Comparison of ENCODE assay signal across 7 worm cellular contexts in the genomic region with DNA sequence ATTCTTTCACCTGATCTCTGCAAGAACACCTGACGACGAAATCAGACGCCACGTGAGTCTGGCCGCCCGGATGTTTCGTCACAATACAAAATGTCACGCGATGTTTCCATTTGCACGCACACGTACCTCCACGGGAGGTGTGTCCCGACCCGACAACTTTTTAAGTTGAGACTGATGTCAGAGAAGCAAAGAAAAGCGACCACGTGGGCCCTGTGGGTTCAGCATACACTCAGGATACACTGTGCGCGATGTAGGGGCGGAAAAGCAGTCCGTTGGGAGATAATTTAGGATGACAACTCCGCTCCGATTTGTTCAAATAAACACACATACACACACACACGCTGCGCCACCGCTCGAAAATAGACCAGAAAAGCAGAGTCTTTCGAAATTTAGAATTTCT.
TF ChIP-seq lines count a peak whose summit lies in the region.

No protein-coding gene starts in this region.

TF ChIP-seq in whole organism, L1 larva, 84 proteins besides CTCF, POLR2A, EP300 and RAD21 (continues in another document):
- TF ChIP-seq tbx-2 (tag; optimal IDR thresholded peaks at IDR 0.05; lab: Kevin White, UChicago) = peak; percentile 93
- peak; percentile 76 for TF ChIP-seq pax-3 (tag; optimal IDR thresholded peaks at IDR 0.05; lab: Kevin White, UChicago)
- TF ChIP-seq ceh-8 (GFP tag; optimal IDR thresholded peaks at IDR 0.05; lab: Kevin White, UChicago) = peak; percentile 35
- peak; percentile 87 for TF ChIP-seq lir-3 (tag; optimal IDR thresholded peaks at IDR 0.05; lab: Kevin White, UChicago; ENCODE audit: poor library complexity)
- TF ChIP-seq tlp-1 (tag; optimal IDR thresholded peaks at IDR 0.05; lab: Kevin White, UChicago) = no peak
- peak; percentile 53 for TF ChIP-seq jun-1 (tag; optimal IDR thresholded peaks at IDR 0.05; lab: Kevin White, UChicago)
- peak in 2 of 3 experiments; percentile 30 to 41 for TF ChIP-seq ceh-82 (tag; optimal IDR thresholded peaks at IDR 0.05; lab: Kevin White, UChicago)
- TF ChIP-seq unc-30 (tag; optimal IDR thresholded peaks at IDR 0.05; lab: Kevin White, UChicago) = no peak
- TF ChIP-seq ceh-90 (tag; optimal IDR thresholded peaks at IDR 0.05; lab: Kevin White, UChicago) = no peak
- peak; percentile 42 for TF ChIP-seq fkh-10 (GFP tag; optimal IDR thresholded peaks at IDR 0.05; lab: Kevin White, UChicago)
- no peak for TF ChIP-seq C34B4.2 (tag; optimal IDR thresholded peaks at IDR 0.05; lab: Kevin White, UChicago)
- TF ChIP-seq nhr-47 (tag; optimal IDR thresholded peaks at IDR 0.05; lab: Kevin White, UChicago) = peak; percentile 90

TF ChIP-seq in whole organism, L2 larva, 48 proteins besides CTCF, POLR2A, EP300 and RAD21 (continues in another document):
- no peak for TF ChIP-seq alr-1 (tag; optimal IDR thresholded peaks at IDR 0.05; lab: Kevin White, UChicago)
- no peak for TF ChIP-seq ama-1 (optimal IDR thresholded peaks at IDR 0.05; lab: Kevin White, UChicago)
- TF ChIP-seq ztf-4 (tag; optimal IDR thresholded peaks at IDR 0.05; lab: Kevin White, UChicago) = peak; percentile 96
- peak; percentile 87 for TF ChIP-seq sma-3 (GFP tag; optimal IDR thresholded peaks at IDR 0.05; lab: Kevin White, UChicago)
- no peak for TF ChIP-seq elt-1 (tag; optimal IDR thresholded peaks at IDR 0.05; lab: Kevin White, UChicago)
- peak; percentile 80 to 93 for TF ChIP-seq mdl-1 (tag; optimal IDR thresholded peaks at IDR 0.05; lab: Kevin White, UChicago)
- no peak for TF ChIP-seq nhr-10 (tag; optimal IDR thresholded peaks at IDR 0.05; lab: Kevin White, UChicago)
- peak; percentile 85 for TF ChIP-seq lin-11 (tag; optimal IDR thresholded peaks at IDR 0.05; lab: Kevin White, UChicago)
- no peak for TF ChIP-seq ztf-1 (GFP tag; conservative IDR thresholded peaks at IDR 0.05; lab: Robert Waterston, UW)
- TF ChIP-seq nhr-23 (tag; optimal IDR thresholded peaks at IDR 0.05; lab: Kevin White, UChicago) = no peak
- TF ChIP-seq crh-2 (tag; optimal IDR thresholded peaks at IDR 0.05; lab: Kevin White, UChicago) = peak; percentile 74
- peak; percentile 11 for TF ChIP-seq nhr-237 (tag; optimal IDR thresholded peaks at IDR 0.05; lab: Kevin White, UChicago)
- TF ChIP-seq unc-55 (GFP tag; optimal IDR thresholded peaks at IDR 0.05; lab: Kevin White, UChicago) = peak; percentile 22

TF ChIP-seq in whole organism, L3 larva, 47 proteins besides CTCF, POLR2A, EP300 and RAD21 (continues in another document):
- TF ChIP-seq unc-39 (tag; optimal IDR thresholded peaks at IDR 0.05; lab: Kevin White, UChicago) (no peak), snpc-4 (tag; optimal IDR thresholded peaks at IDR 0.05; lab: Kevin White, UChicago) (no peak), pqm-1 (tag; optimal IDR thresholded peaks at IDR 0.05; lab: Kevin White, UChicago) (peak; percentile 23), eor-1 (tag; optimal IDR thresholded peaks at IDR 0.05; lab: Kevin White, UChicago) (peak in 1 of 2 experiments; percentile 44), lsy-12 (tag; optimal IDR thresholded peaks at IDR 0.05; lab: Kevin White, UChicago) (peak; percentile 82), tbx-2 (tag; optimal IDR thresholded peaks at IDR 0.05; lab: Kevin White, UChicago) (peak; percentile 44), nfya-1 (tag; optimal IDR thresholded peaks at IDR 0.05; lab: Kevin White, UChicago; ENCODE audit: insufficient read depth) (peak; percentile 71), nhr-43 (tag; optimal IDR thresholded peaks at IDR 0.05; lab: Kevin White, UChicago; ENCODE audit: poor library complexity, severe bottlenecking) (peak; percentile 97), nhr-237 (tag; optimal IDR thresholded peaks at IDR 0.05; lab: Kevin White, UChicago) (no peak), nhr-77 (tag; optimal IDR thresholded peaks at IDR 0.05; lab: Kevin White, UChicago) (no peak), pha-4 (tag; optimal IDR thresholded peaks at IDR 0.05; lab: Kevin White, UChicago) (peak; percentile 87), nhr-23 (tag; optimal IDR thresholded peaks at IDR 0.05; lab: Kevin White, UChicago) (peak; percentile 46)

TF ChIP-seq in whole organism, L4 larva, 104 proteins besides CTCF, POLR2A, EP300 and RAD21 (continues in another document):
- no peak for TF ChIP-seq aly-2 (tag; optimal IDR thresholded peaks at IDR 0.05; lab: Kevin White, UChicago)
- TF ChIP-seq lsy-2 (tag; optimal IDR thresholded peaks at IDR 0.05; lab: Kevin White, UChicago) = peak in 1 of 2 experiments; percentile 74
- TF ChIP-seq hif-1 (tag; optimal IDR thresholded peaks at IDR 0.05; lab: Kevin White, UChicago) = peak; percentile 98 to 100
- TF ChIP-seq nhr-6 (tag; optimal IDR thresholded peaks at IDR 0.05; lab: Kevin White, UChicago) = no peak
- no peak for TF ChIP-seq daf-12 (tag; optimal IDR thresholded peaks at IDR 0.05; lab: Kevin White, UChicago)
- no peak for TF ChIP-seq lin-38 (GFP tag; IDR thresholded peaks at IDR 0.05; lab: Robert Waterston, UW)
- no peak for TF ChIP-seq F37D6.2 (tag; optimal IDR thresholded peaks at IDR 0.05; lab: Kevin White, UChicago)
- peak; percentile 47; the same call in 1 of the 2 replicates for TF ChIP-seq egl-43 (GFP tag; IDR thresholded peaks at IDR 0.05; lab: Robert Waterston, UW)
- 0 out of 2 replicates have a peak, but pooled peaks have one; percentile 29 for TF ChIP-seq Y48G9A.11 (GFP tag; IDR thresholded peaks at IDR 0.05; lab: Robert Waterston, UW)
- TF ChIP-seq ztf-7 (tag; optimal IDR thresholded peaks at IDR 0.05; lab: Kevin White, UChicago) = no peak
- peak; percentile 75 for TF ChIP-seq arid-1 (GFP tag; conservative IDR thresholded peaks at IDR 0.05; lab: Robert Waterston, UW)
- TF ChIP-seq saeg-2 (GFP tag; IDR thresholded peaks at IDR 0.05; lab: Robert Waterston, UW) = peak; percentile 80
- peak; percentile 18 for TF ChIP-seq hmg-1.1 (GFP tag; IDR thresholded peaks at IDR 0.05; lab: Robert Waterston, UW)

TF ChIP-seq in whole organism, late embryonic, 69 proteins besides CTCF, POLR2A, EP300 and RAD21:
- TF ChIP-seq unc-55 (GFP tag; optimal IDR thresholded peaks at IDR 0.05; lab: Kevin White, UChicago) = peak; percentile 74
- peak; percentile 74 for TF ChIP-seq ceh-18 (tag; optimal IDR thresholded peaks at IDR 0.05; lab: Kevin White, UChicago)
- TF ChIP-seq pag-3 (tag; optimal IDR thresholded peaks at IDR 0.05; lab: Kevin White, UChicago; ENCODE audit: borderline replicate concordance) = no peak
- TF ChIP-seq hlh-30 (tag; optimal IDR thresholded peaks at IDR 0.05; lab: Kevin White, UChicago; ENCODE audit: insufficient read depth) = peak; percentile 76

TF ChIP-seq in whole organism, mixed stage, embryonic, 35 proteins besides CTCF, POLR2A, EP300 and RAD21:
- TF ChIP-seq pha-4 (tag; optimal IDR thresholded peaks at IDR 0.05; lab: Kevin White, UChicago) (peak; percentile 55), unc-120 (tag; optimal IDR thresholded peaks at IDR 0.05; lab: Kevin White, UChicago; ENCODE audit: poor library complexity, severe bottlenecking) (no peak)

TF ChIP-seq in whole organism, young adult, 124 proteins besides CTCF, POLR2A, EP300 and RAD21 (continues in another document):
- no peak for TF ChIP-seq ZK185.1 (tag; optimal IDR thresholded peaks at IDR 0.05; lab: Kevin White, UChicago; ENCODE audit: poor library complexity, severe bottlenecking)
- TF ChIP-seq madf-6 (GFP tag; IDR thresholded peaks at IDR 0.05; lab: Robert Waterston, UW) = no peak
- no peak for TF ChIP-seq ccch-3 (GFP tag; optimal IDR thresholded peaks at IDR 0.05; lab: Kevin White, UChicago)
- peak; percentile 79 for TF ChIP-seq C06A6.2 (GFP tag; conservative IDR thresholded peaks at IDR 0.05; lab: Robert Waterston, UW)
- peak; percentile 64 for TF ChIP-seq atf-7 (tag; optimal IDR thresholded peaks at IDR 0.05; lab: Kevin White, UChicago)
- no peak for TF ChIP-seq rpc-1 (optimal IDR thresholded peaks at IDR 0.05; lab: Kevin White, UChicago)
- no peak for TF ChIP-seq rpc-1 (tag; optimal IDR thresholded peaks at IDR 0.05; lab: Kevin White, UChicago)
- no peak for TF ChIP-seq dpl-1 (GFP tag; optimal IDR thresholded peaks at IDR 0.05; lab: Kevin White, UChicago)
- TF ChIP-seq hlh-26 (GFP tag; conservative IDR thresholded peaks at IDR 0.05; lab: Robert Waterston, UW) = no peak
- TF ChIP-seq bed-1 (GFP tag; IDR thresholded peaks at IDR 0.05; lab: Robert Waterston, UW) = no peak
- TF ChIP-seq F57A8.1 (GFP tag; optimal IDR thresholded peaks at IDR 0.05; lab: Kevin White, UChicago) = no peak
- no peak for TF ChIP-seq aptf-2 (GFP tag; conservative IDR thresholded peaks at IDR 0.05; lab: Robert Waterston, UW)
- no peak for TF ChIP-seq bed-2 (GFP tag; IDR thresholded peaks at IDR 0.05; lab: Robert Waterston, UW)
- TF ChIP-seq hmg-1.2 (GFP tag; IDR thresholded peaks at IDR 0.05; lab: Robert Waterston, UW) = peak; percentile 46
- TF ChIP-seq hsf-1 (GFP tag; IDR thresholded peaks at IDR 0.05; lab: Robert Waterston, UW) = 0 out of 2 replicates have a peak, but pooled peaks have one; percentile 23
- peak; percentile 46 for TF ChIP-seq mxl-1 (tag; optimal IDR thresholded peaks at IDR 0.05; lab: Kevin White, UChicago)
- no peak for TF ChIP-seq nfya-1 (tag; optimal IDR thresholded peaks at IDR 0.05; lab: Kevin White, UChicago; ENCODE audit: borderline replicate concordance, insufficient read depth)
- peak; percentile 92 for TF ChIP-seq somi-1 (GFP tag; optimal IDR thresholded peaks at IDR 0.05; lab: Kevin White, UChicago)
- TF ChIP-seq snpc-1.1 (tag; optimal IDR thresholded peaks at IDR 0.05; lab: Kevin White, UChicago; ENCODE audit: insufficient read depth) = no peak
- TF ChIP-seq ztf-28 (GFP tag; IDR thresholded peaks at IDR 0.05; lab: Robert Waterston, UW) = no peak
- TF ChIP-seq madf-8 (GFP tag; conservative IDR thresholded peaks at IDR 0.05; lab: Robert Waterston, UW) = no peak
- peak; percentile 36; the same call in 1 of the 2 replicates for TF ChIP-seq mcd-1 (GFP tag; IDR thresholded peaks at IDR 0.05; lab: Robert Waterston, UW)
- TF ChIP-seq sptf-2 (GFP tag; optimal IDR thresholded peaks at IDR 0.05; lab: Kevin White, UChicago) = no peak
- TF ChIP-seq egl-18 (GFP tag; IDR thresholded peaks at IDR 0.05; lab: Robert Waterston, UW) = no peak
- peak; percentile 90 for TF ChIP-seq cebp-1 (GFP tag; IDR thresholded peaks at IDR 0.05; lab: Robert Waterston, UW)
- peak; percentile 98 for TF ChIP-seq cebp-1 (tag; optimal IDR thresholded peaks at IDR 0.05; lab: Kevin White, UChicago)
- peak; percentile 47 for TF ChIP-seq ceh-27 (GFP tag; optimal IDR thresholded peaks at IDR 0.05; lab: Kevin White, UChicago)
- TF ChIP-seq chd-7 (tag; optimal IDR thresholded peaks at IDR 0.05; lab: Kevin White, UChicago) = peak; percentile 92
- no peak for TF ChIP-seq F33H1.4 (GFP tag; IDR thresholded peaks at IDR 0.05; lab: Robert Waterston, UW)
- TF ChIP-seq ceh-79 (tag; optimal IDR thresholded peaks at IDR 0.05; lab: Kevin White, UChicago) = no peak
- TF ChIP-seq T26A5.8 (tag; optimal IDR thresholded peaks at IDR 0.05; lab: Kevin White, UChicago) = no peak
- peak; percentile 51 for TF ChIP-seq madf-10 (tag; optimal IDR thresholded peaks at IDR 0.05; lab: Kevin White, UChicago)
- TF ChIP-seq T07F8.4 (tag; optimal IDR thresholded peaks at IDR 0.05; lab: Kevin White, UChicago) = no peak
- peak; percentile 50 for TF ChIP-seq tlf-1 (GFP tag; optimal IDR thresholded peaks at IDR 0.05; lab: Kevin White, UChicago)
